Worm (Caenorhabditis elegans) whole organism, young adult: Measurements from ENCODE around the gene scl-3.

Source experiments
- nhr-80 ChIP-seq: sonication (generic microtip); optimal IDR thresholded peaks from 2 replicates; lab custom pipeline; 2016; ENCODE audit warnings: missing genetic modification characterization, missing compliant biosample characterization
- rcor-1 ChIP-seq: fragments of 200-800 bp; sonication (Bioruptor generic); IDR thresholded peaks from 2 replicates; pipeline ENCODE4 v1.3.6; 2022; ENCODE audit warnings: missing genetic modification reagents, missing genetic modification characterization, missing compliant biosample characterization
- rpc-1 ChIP-seq, 2 experiments: fragments of 150-350 bp in 1 of 2; sonication (generic microtip) in 1 of 2; optimal IDR thresholded peaks; 2 replicates each; lab custom pipeline; 2014 to 2018; ENCODE audit warnings: missing biosample characterization in 1 of 2, missing genetic modification characterization in 1 of 2, missing genetic modification reagents in 1 of 2, missing genotype in 1 of 2
- sea-2 ChIP-seq: fragments of 200-800 bp; sonication (Bioruptor generic); IDR thresholded peaks from 2 replicates; pipeline ENCODE4 v1.3.6; 2022; ENCODE audit warnings: missing genetic modification characterization, missing compliant biosample characterization

DNA sequence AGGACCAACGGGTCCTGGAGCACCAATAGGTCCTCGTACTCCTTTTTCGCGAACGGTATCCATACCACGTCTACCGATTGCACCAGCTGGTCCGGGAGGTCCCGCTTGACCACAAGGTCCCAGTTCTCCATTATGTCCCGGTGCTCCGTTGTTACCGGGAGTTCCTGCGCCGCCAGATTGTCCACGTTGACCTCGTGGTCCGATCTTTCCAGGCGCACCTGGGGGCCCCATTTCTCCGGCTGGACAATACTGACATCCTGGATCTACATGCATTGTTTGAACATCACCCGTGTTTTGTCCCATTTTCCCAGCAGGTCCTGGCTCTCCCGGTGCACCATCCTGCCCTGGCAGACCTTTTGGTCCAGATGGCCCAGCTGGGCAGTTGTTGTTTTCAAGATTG lies 6.7 kb downstream of the scl-3 start:
- TF ChIP-seq sea-2 (GFP tag; lab: Robert Waterston, UW) = no peak
- TF ChIP-seq rpc-1 (optimal IDR thresholded peaks at IDR 0.05; lab: Kevin White, UChicago) = no peak
- TF ChIP-seq rpc-1 (tag; optimal IDR thresholded peaks at IDR 0.05; lab: Kevin White, UChicago) = no peak
- no peak for TF ChIP-seq rcor-1
- no peak for TF ChIP-seq nhr-80 (tag; lab: Kevin White, UChicago)
